Worm (Caenorhabditis elegans): ENCODE data around the gene set-13.

DNA sequence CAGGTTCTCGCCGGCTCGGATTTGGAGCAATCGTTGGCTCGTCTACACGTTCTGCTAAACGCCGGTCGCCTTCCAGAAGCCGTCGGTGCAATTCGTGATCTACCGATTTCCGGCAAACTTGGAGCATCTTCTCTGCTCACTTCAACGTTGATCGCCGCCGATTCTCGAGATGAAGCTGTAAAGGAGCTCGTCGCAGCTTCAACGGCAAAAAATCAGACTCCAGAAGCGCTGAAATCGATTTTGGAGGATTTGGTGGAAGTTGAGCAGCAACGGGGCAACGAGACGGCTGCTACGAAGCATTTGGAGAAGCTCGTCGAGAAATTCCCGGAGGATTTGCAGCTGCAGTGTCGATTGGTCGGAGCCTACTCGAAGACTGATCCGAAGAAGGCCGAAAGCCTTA, 25.1 kb upstream of the set-13 start:
- no peak for TF ChIP-seq lin-13 (tag; optimal IDR thresholded peaks at IDR 0.05)
- no peak for TF ChIP-seq nhr-237 (tag; optimal IDR thresholded peaks at IDR 0.05)
- TF ChIP-seq nhr-76 (tag; optimal IDR thresholded peaks at IDR 0.05) = no peak
- TF ChIP-seq elt-3 (tag; optimal IDR thresholded peaks at IDR 0.05) = no peak
- no peak for TF ChIP-seq pha-4 (tag; optimal IDR thresholded peaks at IDR 0.05)
- TF ChIP-seq nhr-12 (tag; optimal IDR thresholded peaks at IDR 0.05) = no peak
- no peak for TF ChIP-seq ces-1 (GFP tag; optimal IDR thresholded peaks at IDR 0.05)
- TF ChIP-seq sptf-1 (tag; optimal IDR thresholded peaks at IDR 0.05) = no peak
- TF ChIP-seq snpc-4 (tag; optimal IDR thresholded peaks at IDR 0.05) = no peak
- no peak for TF ChIP-seq blmp-1 (tag; optimal IDR thresholded peaks at IDR 0.05)
- no peak for TF ChIP-seq unc-62 (GFP tag; optimal IDR thresholded peaks at IDR 0.05)
- no peak for TF ChIP-seq ham-2 (GFP tag; optimal IDR thresholded peaks at IDR 0.05)

Measured in whole organism, mixed stage, embryonic.